Worm (Caenorhabditis elegans) whole organism, early embryonic: ENCODE measurements around the gene wdr-37.

Source experiments
- F13C5.2 ChIP-seq: sonication (generic microtip); optimal IDR thresholded peaks from 2 replicates; lab custom pipeline; 2017; ENCODE audit warnings: mild to moderate bottlenecking, missing genetic modification characterization, inconsistent platforms, missing compliant biosample characterization
- ama-1 ChIP-seq: fragments of 150-350 bp; optimal IDR thresholded peaks from 2 replicates; lab custom pipeline; 2014
- ceh-36 ChIP-seq: sonication (generic microtip); optimal IDR thresholded peaks from 2 replicates; lab custom pipeline; 2016; ENCODE audit warnings: missing genetic modification characterization, inconsistent platforms, missing compliant biosample characterization
- ets-7 ChIP-seq: sonication (generic microtip); optimal IDR thresholded peaks from 2 replicates; lab custom pipeline; 2016; ENCODE audit warnings: missing genotype, missing genetic modification characterization, missing compliant biosample characterization
- hmbx-1 ChIP-seq: sonication (generic microtip); optimal IDR thresholded peaks from 2 replicates; lab custom pipeline; 2016; ENCODE audit warnings: mild to moderate bottlenecking, missing genetic modification characterization, missing compliant biosample characterization
- tbx-11 ChIP-seq: fragments of 200-800 bp; sonication (Bioruptor generic); IDR thresholded peaks from 2 replicates; pipeline ENCODE4 v1.3.6; 2022; ENCODE audit warnings: missing genetic modification characterization, missing compliant biosample characterization

DNA sequence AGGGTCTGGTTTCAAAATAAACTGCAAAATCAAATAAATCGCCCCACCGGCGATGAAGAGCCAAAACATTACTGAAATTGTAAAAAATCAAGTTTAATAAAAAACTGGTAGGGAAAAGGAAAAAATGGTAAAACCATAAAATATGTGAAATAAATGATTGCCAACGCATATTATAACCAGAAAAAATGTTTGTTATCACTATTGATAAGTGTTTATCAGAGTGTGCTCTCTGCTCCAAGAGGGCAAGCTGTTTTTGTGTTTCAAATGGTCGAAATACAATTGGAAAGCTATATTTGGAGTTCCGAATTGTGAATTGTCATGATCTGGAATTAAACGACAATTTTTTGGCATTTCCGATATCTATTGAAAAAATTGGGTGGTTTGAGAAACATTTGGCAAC lies 10.4 kb upstream of the wdr-37 start, which contains the start of gene C05D2.8:
- TF ChIP-seq ama-1 (lab: Kevin White, UChicago) = no peak
- no peak for TF ChIP-seq hmbx-1 (tag; lab: Kevin White, UChicago)
- TF ChIP-seq tbx-11 (GFP tag; lab: Robert Waterston, UW) = no peak
- no peak for TF ChIP-seq ceh-36 (tag; lab: Kevin White, UChicago)
- no peak for TF ChIP-seq F13C5.2 (tag; lab: Kevin White, UChicago)
- TF ChIP-seq ets-7 (tag; lab: Kevin White, UChicago) = no peak
